Worm (Caenorhabditis elegans): ENCODE data around the gene ser-2.

The ser-2 gene

DNA sequence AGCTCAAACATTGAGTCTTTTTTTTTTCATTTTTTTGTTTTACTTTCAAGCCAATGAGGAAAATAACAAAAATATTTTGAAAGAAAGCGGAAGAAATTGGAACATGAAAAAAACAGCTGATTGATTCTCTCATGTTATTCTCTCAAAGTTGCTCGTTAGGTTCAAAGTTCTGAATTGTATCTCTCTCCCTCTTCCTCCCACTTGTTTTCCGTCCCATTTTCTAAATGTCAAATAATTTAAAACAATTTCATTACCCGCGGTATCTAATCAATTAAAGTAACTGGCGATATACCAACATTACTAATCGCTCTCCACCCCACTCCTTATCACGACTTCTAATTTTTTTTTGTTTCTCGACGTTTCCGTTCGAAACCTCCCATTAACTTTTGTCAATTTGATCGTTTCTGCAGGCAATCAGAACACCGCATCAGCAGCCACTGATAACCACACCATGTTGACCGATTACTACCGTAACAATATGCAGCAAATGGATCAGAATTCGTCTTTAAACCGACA lies 40.0 kb upstream of the ser-2 start:
- TF ChIP-seq snu-23 (GFP tag; optimal IDR thresholded peaks at IDR 0.05) (no peak), fkh-10 (GFP tag; optimal IDR thresholded peaks at IDR 0.05) (no peak), sup-37 (GFP tag; optimal IDR thresholded peaks at IDR 0.05) (no peak), pag-3 (tag; optimal IDR thresholded peaks at IDR 0.05; ENCODE audit: borderline replicate concordance, insufficient read depth) (no peak), zip-4 (GFP tag; optimal IDR thresholded peaks at IDR 0.05) (no peak), ceh-8 (GFP tag; optimal IDR thresholded peaks at IDR 0.05) (no peak), ztf-11 (tag; optimal IDR thresholded peaks at IDR 0.05) (no peak), aha-1 (tag; optimal IDR thresholded peaks at IDR 0.05) (no peak), nhr-85 (tag) (peak; percentile 57), mep-1 (tag; optimal IDR thresholded peaks at IDR 0.05) (peak; percentile 4), ztf-4 (tag; optimal IDR thresholded peaks at IDR 0.05) (no peak), nhr-19 (GFP tag; conservative IDR thresholded peaks at IDR 0.05) (peak; percentile 14), unc-98 (GFP tag; IDR thresholded peaks at IDR 0.05) (no peak), elt-3 (tag; optimal IDR thresholded peaks at IDR 0.05) (peak in 4 of 6 experiments; percentile 5 to 77 (median 48)), unc-30 (tag; optimal IDR thresholded peaks at IDR 0.05) (no peak), nhr-77 (tag; optimal IDR thresholded peaks at IDR 0.05) (no peak), isw-1 (GFP tag; IDR thresholded peaks at IDR 0.05) (no peak)

DNA sequence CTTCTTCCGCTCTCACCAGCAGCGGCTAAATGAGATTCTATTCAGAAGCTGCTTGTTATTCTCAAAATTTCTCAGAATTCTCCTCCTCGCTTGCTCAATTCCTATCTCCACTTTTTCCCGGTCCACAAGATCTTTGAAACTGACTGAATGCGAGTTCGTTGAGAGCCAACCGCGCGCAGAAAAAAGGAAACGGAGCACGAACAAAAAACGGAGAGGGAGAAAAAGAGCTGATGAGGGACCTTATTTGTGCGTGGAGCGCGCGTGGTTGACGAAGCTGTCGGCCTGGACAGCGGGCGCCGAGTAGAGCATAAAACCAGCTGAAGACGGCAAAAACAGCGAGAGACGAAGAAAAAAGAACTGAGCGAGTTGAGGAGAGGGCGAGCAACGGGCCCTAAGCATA lies 39.3 kb upstream of the ser-2 start:
- TF ChIP-seq unc-86 (tag; optimal IDR thresholded peaks at IDR 0.05), result peak; percentile 45
- TF ChIP-seq nhr-71 (tag; optimal IDR thresholded peaks at IDR 0.05), result peak; percentile 55
- peak; percentile 32 for TF ChIP-seq fkh-8 (tag; optimal IDR thresholded peaks at IDR 0.05)
- TF ChIP-seq lsy-2 (tag; optimal IDR thresholded peaks at IDR 0.05), result peak in 1 of 2 experiments; percentile 16
- peak; percentile 13 for TF ChIP-seq swsn-7 (tag; optimal IDR thresholded peaks at IDR 0.05)
- TF ChIP-seq fkh-10 (GFP tag; optimal IDR thresholded peaks at IDR 0.05), result peak; percentile 93
- TF ChIP-seq dpl-1 (GFP tag; optimal IDR thresholded peaks at IDR 0.05), result no peak
- TF ChIP-seq lir-3 (tag; optimal IDR thresholded peaks at IDR 0.05; ENCODE audit: poor library complexity), result no peak
- peak; percentile 55 for TF ChIP-seq nhr-47 (tag; optimal IDR thresholded peaks at IDR 0.05)
- TF ChIP-seq lin-35 (GFP tag; optimal IDR thresholded peaks at IDR 0.05), result peak in 1 of 2 experiments; percentile 25
- TF ChIP-seq fos-1 (tag; optimal IDR thresholded peaks at IDR 0.05), result no peak
- TF ChIP-seq tbx-2 (tag; optimal IDR thresholded peaks at IDR 0.05), result no peak
- TF ChIP-seq lin-14 (GFP tag; optimal IDR thresholded peaks at IDR 0.05), result peak; percentile 90
- no peak for TF ChIP-seq efl-1 (optimal IDR thresholded peaks at IDR 0.05)
- TF ChIP-seq efl-1 (GFP tag; optimal IDR thresholded peaks at IDR 0.05 in 1 of 2), result peak in 1 of 2 experiments; percentile 34
- peak; percentile 21 for TF ChIP-seq rnt-1 (tag; optimal IDR thresholded peaks at IDR 0.05)
- peak; percentile 12 for TF ChIP-seq egl-13 (tag; optimal IDR thresholded peaks at IDR 0.05)

DNA sequence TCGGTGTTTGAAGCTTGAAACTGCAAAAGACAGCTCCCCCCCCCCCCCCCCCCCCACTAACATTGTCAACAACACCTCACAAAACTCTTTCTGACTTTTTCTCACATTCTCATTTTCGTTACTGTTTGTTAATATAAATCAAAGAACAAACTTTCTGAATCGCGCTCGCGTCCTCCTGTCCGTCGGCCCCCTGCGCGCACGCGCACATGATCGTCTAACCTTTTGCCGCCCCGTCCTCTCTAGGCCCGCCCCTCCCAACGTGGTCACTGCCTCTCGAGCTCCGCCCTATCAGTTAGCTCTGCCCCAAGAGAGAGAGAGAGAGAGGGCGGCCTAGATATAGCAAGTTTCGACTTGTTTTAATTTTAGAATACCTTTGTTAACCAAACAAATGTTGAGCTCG lies 38.0 kb upstream of the ser-2 start:
- TF ChIP-seq nhr-19 (GFP tag; conservative IDR thresholded peaks at IDR 0.05), result peak; percentile 40
- TF ChIP-seq fkh-4 (tag; optimal IDR thresholded peaks at IDR 0.05; ENCODE audit: borderline replicate concordance), result no peak
- no peak for TF ChIP-seq ceh-90 (tag; optimal IDR thresholded peaks at IDR 0.05)
- peak in 1 of 2 experiments; percentile 72 for TF ChIP-seq mdl-1 (tag; optimal IDR thresholded peaks at IDR 0.05)
- no peak for TF ChIP-seq ama-1 (optimal IDR thresholded peaks at IDR 0.05)
- TF ChIP-seq C04F5.9 (tag; optimal IDR thresholded peaks at IDR 0.05), result no peak
- TF ChIP-seq unc-98 (GFP tag; IDR thresholded peaks at IDR 0.05), result no peak
- TF ChIP-seq tlp-1 (tag; optimal IDR thresholded peaks at IDR 0.05), result no peak
- TF ChIP-seq fos-1 (tag; optimal IDR thresholded peaks at IDR 0.05), result no peak
- no peak for TF ChIP-seq unc-30 (tag; optimal IDR thresholded peaks at IDR 0.05)
- TF ChIP-seq lsy-2 (tag; optimal IDR thresholded peaks at IDR 0.05), result no peak
- peak; percentile 7 for TF ChIP-seq skn-1 (tag; optimal IDR thresholded peaks at IDR 0.05)
- TF ChIP-seq rnt-1 (tag; optimal IDR thresholded peaks at IDR 0.05), result peak; percentile 7
- no peak for TF ChIP-seq xbp-1 (tag; optimal IDR thresholded peaks at IDR 0.05)
- no peak for TF ChIP-seq nhr-11 (tag; optimal IDR thresholded peaks at IDR 0.05)
- no peak for TF ChIP-seq unc-130 (tag; optimal IDR thresholded peaks at IDR 0.05)
- no peak for TF ChIP-seq nhr-77 (tag; optimal IDR thresholded peaks at IDR 0.05)
- TF ChIP-seq fkh-8 (tag; optimal IDR thresholded peaks at IDR 0.05), result no peak
- TF ChIP-seq irx-1 (tag; optimal IDR thresholded peaks at IDR 0.05), result no peak
- no peak for TF ChIP-seq sup-37 (GFP tag; optimal IDR thresholded peaks at IDR 0.05)
- no peak for TF ChIP-seq sptf-1 (tag; optimal IDR thresholded peaks at IDR 0.05)
- TF ChIP-seq hlh-4 (tag; optimal IDR thresholded peaks at IDR 0.05), result no peak
- TF ChIP-seq lin-14 (GFP tag; optimal IDR thresholded peaks at IDR 0.05), result peak; percentile 47
- TF ChIP-seq egl-13 (tag; optimal IDR thresholded peaks at IDR 0.05), result no peak
- TF ChIP-seq fkh-10 (GFP tag; optimal IDR thresholded peaks at IDR 0.05), result no peak
- TF ChIP-seq tbx-2 (tag; optimal IDR thresholded peaks at IDR 0.05), result no peak
- TF ChIP-seq zag-1 (tag; optimal IDR thresholded peaks at IDR 0.05), result no peak
- TF ChIP-seq elt-3 (tag; optimal IDR thresholded peaks at IDR 0.05), result no peak
- TF ChIP-seq snu-23 (GFP tag; optimal IDR thresholded peaks at IDR 0.05), result no peak
- TF ChIP-seq hlh-17 (GFP tag; optimal IDR thresholded peaks at IDR 0.05; ENCODE audit: borderline replicate concordance), result no peak
- TF ChIP-seq nhr-47 (tag; optimal IDR thresholded peaks at IDR 0.05), result peak; percentile 4
- TF ChIP-seq ceh-8 (GFP tag; optimal IDR thresholded peaks at IDR 0.05), result no peak

All from whole organism, L1 larva.